Fruit fly (Drosophila melanogaster) S2 (cell line): ENCODE data around the gene CG34148.

Experiments used
- CG8478 ChIP-seq: fragments of >200 bp; optimal IDR thresholded peaks from 2 replicates; lab custom pipeline; 2018
- CTCF ChIP-seq, 2 experiments: fragments of >200 bp; optimal IDR thresholded peaks; 2 replicates each; lab custom pipeline; 2018

- no peak for TF ChIP-seq CTCF (optimal IDR thresholded peaks at IDR 0.05; lab: Kevin White, UChicago)
- no peak for TF ChIP-seq CG8478 (lab: Kevin White, UChicago)
Observed at dm6 chr3R:21885450-21885849, 7.0 kb upstream of the CG34148 start, which contains the start of gene CG17819.
